Worm (Caenorhabditis elegans): Measurements from ENCODE around the gene mrpl-10.

- TF ChIP-seq F13C5.2 (tag; optimal IDR thresholded peaks at IDR 0.05): no peak
- no peak for TF ChIP-seq ama-1 (optimal IDR thresholded peaks at IDR 0.05)
- TF ChIP-seq tbx-37 (GFP tag; conservative IDR thresholded peaks at IDR 0.05): no peak
- no peak for TF ChIP-seq hnd-1 (tag; optimal IDR thresholded peaks at IDR 0.05)
- TF ChIP-seq flt-1 (GFP tag; IDR thresholded peaks at IDR 0.05): no peak
- no peak for TF ChIP-seq B0310.2 (tag; optimal IDR thresholded peaks at IDR 0.05)
- no peak for TF ChIP-seq hmbx-1 (tag; optimal IDR thresholded peaks at IDR 0.05)
- TF ChIP-seq ceh-13 (GFP tag; optimal IDR thresholded peaks at IDR 0.05): no peak
- no peak for TF ChIP-seq ceh-36 (tag; optimal IDR thresholded peaks at IDR 0.05)
- TF ChIP-seq scrt-1 (GFP tag; IDR thresholded peaks at IDR 0.05): no peak
- no peak for TF ChIP-seq tra-4 (tag; optimal IDR thresholded peaks at IDR 0.05)
Measured at ce11 chrII:8249710-8250109, 28.6 kb downstream of the mrpl-10 start.

Data from whole organism, early embryonic.